Fruit fly (Drosophila melanogaster): ENCODE measurements around the gene Ref1.

The Ref1 gene

dm6 chr3R:7108589-7109312, 28.6 kb upstream of the Ref1 start (continued):
- TF ChIP-seq CG7786 (GFP tag; optimal IDR thresholded peaks at IDR 0.05) (peak; percentile 83), grau (tag; optimal IDR thresholded peaks at IDR 0.05) (peak; percentile 94), CG18599 (GFP tag; optimal IDR thresholded peaks at IDR 0.05) (peak; percentile 86), Rx (GFP tag; IDR thresholded peaks at IDR 0.05) (no peak), Nf-YC (tag; optimal IDR thresholded peaks at IDR 0.05) (peak; percentile 65), E2f1 (GFP tag; IDR thresholded peaks at IDR 0.05) (no peak), salm (tag; optimal IDR thresholded peaks at IDR 0.05) (peak; percentile 90), Bdp1 (GFP tag; optimal IDR thresholded peaks at IDR 0.05) (peak; percentile 70), gfzf (GFP tag; optimal IDR thresholded peaks at IDR 0.05) (no peak), ewg (GFP tag; optimal IDR thresholded peaks at IDR 0.05) (peak; percentile 93), Aef1 (GFP tag; IDR thresholded peaks at IDR 0.05) (no peak), CG31224 (GFP tag; IDR thresholded peaks at IDR 0.05) (no peak), CG8388 (GFP tag; optimal IDR thresholded peaks at IDR 0.05) (peak; percentile 97), maf-S (GFP tag; optimal IDR thresholded peaks at IDR 0.05) (peak; percentile 72), CG14050 (GFP tag; IDR thresholded peaks at IDR 0.05) (no peak), CG3407 (GFP tag; optimal IDR thresholded peaks at IDR 0.05) (peak; percentile 94), Mes4 (GFP tag; optimal IDR thresholded peaks at IDR 0.05) (peak; percentile 93), al (GFP tag; IDR thresholded peaks at IDR 0.05) (no peak), CG1603 (tag; optimal IDR thresholded peaks at IDR 0.05) (peak; percentile 93), Eip74EF (GFP tag; optimal IDR thresholded peaks at IDR 0.05) (peak in 1 of 2 experiments; percentile 96), Side (GFP tag; optimal IDR thresholded peaks at IDR 0.05) (peak; percentile 84), gem (tag; optimal IDR thresholded peaks at IDR 0.05) (peak; percentile 97), nerfin-1 (tag; optimal IDR thresholded peaks at IDR 0.05) (peak; percentile 97), HLHmδ (GFP tag; optimal IDR thresholded peaks at IDR 0.05) (no peak), tin (GFP tag; optimal IDR thresholded peaks at IDR 0.05) (peak; percentile 96), en (GFP tag; optimal IDR thresholded peaks at IDR 0.05) (peak; percentile 88), H2.0 (GFP tag; IDR thresholded peaks at IDR 0.05) (no peak), pita (GFP tag; optimal IDR thresholded peaks at IDR 0.05) (no peak), CG31441 (GFP tag; IDR thresholded peaks at IDR 0.05) (no peak), ase (GFP tag; IDR thresholded peaks at IDR 0.05) (no peak), CG13424 (tag; optimal IDR thresholded peaks at IDR 0.05) (peak; percentile 97), CG12942 (GFP tag; optimal IDR thresholded peaks at IDR 0.05) (peak; percentile 94), Dad (GFP tag; optimal IDR thresholded peaks at IDR 0.05) (peak; percentile 87), CG16813 (GFP tag; IDR thresholded peaks at IDR 0.05; ENCODE audit: partially characterized antibody) (no peak), pan (optimal IDR thresholded peaks at IDR 0.05) (no peak), pan (GFP tag; optimal IDR thresholded peaks at IDR 0.05 in 1 of 2, IDR thresholded peaks at IDR 0.05 in 1 of 2) (no peak), CG2678 (tag; optimal IDR thresholded peaks at IDR 0.05) (peak; percentile 96), nau (GFP tag; optimal IDR thresholded peaks at IDR 0.05) (peak; percentile 79), CG12391 (tag; optimal IDR thresholded peaks at IDR 0.05) (peak; percentile 99), CG9609 (GFP tag; optimal IDR thresholded peaks at IDR 0.05) (peak; percentile 87), Mad (GFP tag; optimal IDR thresholded peaks at IDR 0.05) (peak; percentile 90), CkIIα-i1 (GFP tag; IDR thresholded peaks at IDR 0.05) (no peak), CG8089 (GFP tag; optimal IDR thresholded peaks at IDR 0.05) (peak; percentile 88), CG34422 (GFP tag; IDR thresholded peaks at IDR 0.05) (no peak), trem (tag; optimal IDR thresholded peaks at IDR 0.05) (peak; percentile 96), Hey (tag; optimal IDR thresholded peaks at IDR 0.05) (peak; percentile 39), Spps (tag; optimal IDR thresholded peaks at IDR 0.05) (peak; percentile 97), CG10979 (tag; optimal IDR thresholded peaks at IDR 0.05) (peak; percentile 99), insv (GFP tag; optimal IDR thresholded peaks at IDR 0.05) (no peak), CG18476 (GFP tag; optimal IDR thresholded peaks at IDR 0.05) (peak; percentile 91)

All from whole organism, embryonic.